Worm (Caenorhabditis elegans) whole organism, L4 larva: ENCODE measurements around the gene srr-2.

Source experiments
- ama-1 ChIP-seq: fragments of 150-350 bp; optimal IDR thresholded peaks from 2 replicates; lab custom pipeline; 2014; ENCODE audit warnings: inconsistent platforms, mixed read lengths
- mep-1 ChIP-seq: fragments of 150-350 bp; sonication (generic microtip); optimal IDR thresholded peaks from 3 replicates; lab custom pipeline; 2014; ENCODE audit warnings: missing biosample characterization, missing genetic modification characterization
- nhr-41 ChIP-seq: fragments of 200-800 bp; sonication (Bioruptor generic); IDR thresholded peaks from 2 replicates; pipeline ENCODE4 v1.3.6; 2022; ENCODE audit warnings: missing genetic modification reagents, missing genetic modification characterization, missing compliant biosample characterization
- nhr-77 ChIP-seq: fragments of 150-350 bp; optimal IDR thresholded peaks from 2 replicates; lab custom pipeline; 2014; ENCODE audit warnings: missing biosample characterization, missing genetic modification characterization
- rbr-2 ChIP-seq: sonication (generic microtip); optimal IDR thresholded peaks from 2 replicates; lab custom pipeline; 2016; ENCODE audit warnings: missing genotype, missing genetic modification characterization, missing compliant biosample characterization
- unc-62 ChIP-seq, 3 experiments: fragments of 150-350 bp in 1 of 3; sonication (generic microtip); optimal IDR thresholded peaks in 2 of 3; peaks in 1 of 3; 1 replicate in 1 of 3; 2 replicates in 2 of 3; lab custom pipeline; 2014 to 2017; ENCODE audit warnings: missing biosample characterization in 3 of 3, missing genetic modification characterization in 3 of 3, missing genetic modification reagents in 3 of 3, missing genotype in 1 of 3
- zag-1 ChIP-seq: fragments of 150-350 bp; optimal IDR thresholded peaks from 2 replicates; lab custom pipeline; 2014; ENCODE audit warnings: missing biosample characterization, missing genetic modification characterization

DNA sequence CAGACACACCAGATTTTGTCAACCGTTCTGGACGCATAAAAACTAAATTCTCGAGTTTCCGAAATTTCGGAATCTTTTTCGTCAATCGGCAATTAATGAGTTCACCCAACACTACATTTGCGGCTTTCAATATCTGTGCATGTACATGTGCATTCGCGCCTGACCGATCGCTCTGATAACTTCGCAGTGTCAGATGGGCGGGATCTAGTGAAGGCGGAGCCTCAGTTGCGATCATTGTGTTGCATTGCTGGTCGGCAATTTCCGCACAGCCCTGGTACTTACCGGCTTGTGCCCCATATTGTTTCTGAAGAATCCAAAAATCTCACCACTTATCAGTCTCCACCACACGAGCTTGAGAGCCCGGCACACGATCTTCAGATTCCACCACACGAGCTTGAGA is 43.7 kb upstream of the srr-2 start:
- TF ChIP-seq unc-62 (GFP tag; optimal IDR thresholded peaks at IDR 0.05 in 1 of 2; lab: Kevin White, UChicago) (peak in 1 of 2 experiments; percentile 62), unc-62 (tag; optimal IDR thresholded peaks at IDR 0.05; lab: Kevin White, UChicago) (no peak), nhr-41 (GFP tag; lab: Robert Waterston, UW) (no peak), ama-1 (lab: Kevin White, UChicago) (no peak), mep-1 (tag; lab: Kevin White, UChicago) (no peak), rbr-2 (no peak), zag-1 (tag; lab: Kevin White, UChicago) (no peak), nhr-77 (no peak)
